Fruit fly (Drosophila melanogaster) whole organism, embryonic: ENCODE data around the gene CG31680.

Source experiments
- Ada2b ChIP-seq: fragments of 200-800 bp; sonication (Bioruptor generic); IDR thresholded peaks from 2 replicates; pipeline ENCODE4 v1.3.6; 2022; ENCODE audit warnings: missing biosample characterization, missing genetic modification characterization
- Antp ChIP-seq: fragments of 200-800 bp; sonication (Bioruptor generic); optimal IDR thresholded peaks from 3 replicates; lab custom pipeline; 2016; ENCODE audit warnings: missing biosample characterization, missing genetic modification characterization
- Atf-2 ChIP-seq: fragments of 200-800 bp; sonication (Bioruptor generic); optimal IDR thresholded peaks from 2 replicates; lab custom pipeline; 2016; ENCODE audit warnings: missing biosample characterization, missing genetic modification characterization
- Awh ChIP-seq: fragments of 200-800 bp; sonication (Bioruptor generic); IDR thresholded peaks from 2 replicates; pipeline ENCODE4, ENCODE4 v1.3.6; 2022; ENCODE audit warnings: missing biosample characterization, missing genetic modification characterization
- CG11398 ChIP-seq: fragments of 200-800 bp; sonication (Bioruptor generic); optimal IDR thresholded peaks from 2 replicates; lab custom pipeline; 2016; ENCODE audit warnings: missing biosample characterization, missing genetic modification characterization
- CG12104 ChIP-seq: fragments of 200-800 bp; sonication (Bioruptor generic); optimal IDR thresholded peaks from 3 replicates; lab custom pipeline; 2016; ENCODE audit warnings: missing biosample characterization, missing genetic modification characterization
- CG1233 ChIP-seq: fragments of 200-800 bp; sonication (Bioruptor generic); optimal IDR thresholded peaks from 4 replicates; lab custom pipeline; 2018; ENCODE audit warnings: missing biosample characterization, mild to moderate bottlenecking, missing genetic modification characterization
- CG13296 ChIP-seq: fragments of 200-800 bp; sonication (Bioruptor generic); optimal IDR thresholded peaks from 3 replicates; lab custom pipeline; 2018; ENCODE audit warnings: missing biosample characterization, mild to moderate bottlenecking, missing genetic modification characterization
- CG13894 ChIP-seq: fragments of 200-800 bp; sonication (Bioruptor generic); optimal IDR thresholded peaks from 3 replicates; lab custom pipeline; 2018; ENCODE audit warnings: missing biosample characterization, mild to moderate bottlenecking, missing genetic modification characterization, moderate library complexity
- CG17385 ChIP-seq: fragments of 200-800 bp; sonication (Bioruptor generic); optimal IDR thresholded peaks from 3 replicates; lab custom pipeline; 2018; ENCODE audit warnings: missing biosample characterization, mild to moderate bottlenecking, missing genetic modification characterization
- CG18011 ChIP-seq: fragments of 200-800 bp; sonication (Bioruptor generic); optimal IDR thresholded peaks from 2 replicates; lab custom pipeline; 2017; ENCODE audit warnings: missing biosample characterization, missing genetic modification characterization, mild to moderate bottlenecking, moderate library complexity, missing genotype
- CG1832 ChIP-seq: fragments of 200-800 bp; sonication (Bioruptor generic); optimal IDR thresholded peaks from 2 replicates; lab custom pipeline; 2017; ENCODE audit warnings: missing biosample characterization, mild to moderate bottlenecking, missing genetic modification characterization, inconsistent platforms
- CG18476 ChIP-seq: fragments of 200-800 bp; sonication (Bioruptor generic); optimal IDR thresholded peaks from 2 replicates; lab custom pipeline; 2016; ENCODE audit warnings: missing biosample characterization, mild to moderate bottlenecking, missing genetic modification characterization
- CG2202 ChIP-seq: fragments of 200-800 bp; sonication (Bioruptor generic); optimal IDR thresholded peaks from 2 replicates; lab custom pipeline; 2018; ENCODE audit warnings: missing biosample characterization, mild to moderate bottlenecking, missing genetic modification characterization
- CG30020 ChIP-seq: fragments of 200-800 bp; optimal IDR thresholded peaks from 2 replicates; lab custom pipeline; 2019; ENCODE audit warnings: missing biosample characterization, mild to moderate bottlenecking, missing genetic modification characterization, moderate library complexity
- CG32532 ChIP-seq: fragments of 200-800 bp; sonication (Bioruptor generic); IDR thresholded peaks from 2 replicates; pipeline ENCODE4 v1.3.6; 2022; ENCODE audit warnings: missing biosample characterization, missing genetic modification characterization
- CG33557 ChIP-seq: fragments of 200-800 bp; sonication (Bioruptor generic); optimal IDR thresholded peaks from 2 replicates; lab custom pipeline; 2019; ENCODE audit warnings: missing biosample characterization, mild to moderate bottlenecking, missing genetic modification characterization, moderate library complexity
- CG4328 ChIP-seq: fragments of 200-800 bp; sonication (Bioruptor generic); optimal IDR thresholded peaks from 3 replicates; lab custom pipeline; 2017; ENCODE audit warnings: missing biosample characterization, missing genetic modification reagents, missing genetic modification characterization
- CG4424 ChIP-seq: fragments of 200-800 bp; sonication (Bioruptor generic); optimal IDR thresholded peaks from 3 replicates; lab custom pipeline; 2016; ENCODE audit warnings: missing biosample characterization, missing genetic modification characterization
- CG6791 ChIP-seq: fragments of 200-800 bp; sonication (Bioruptor generic); IDR thresholded peaks from 3 replicates; pipeline ENCODE4 v1.3.6; 2022; ENCODE audit warnings: missing biosample characterization, missing genetic modification characterization; ENCODE audit not compliant: partially characterized antibody
- CG7372 ChIP-seq: fragments of 200-800 bp; sonication (Bioruptor generic); IDR thresholded peaks from 2 replicates; pipeline ENCODE4 v1.3.6; 2022; ENCODE audit warnings: missing biosample characterization, missing genetic modification characterization
- CTCF ChIP-seq: fragments of 200-800 bp; sonication (Bioruptor generic); optimal IDR thresholded peaks from 2 replicates; lab custom pipeline; 2017; ENCODE audit warnings: missing biosample characterization, mild to moderate bottlenecking, missing genetic modification characterization, moderate library complexity
- Dad ChIP-seq: fragments of 200-800 bp; sonication (Bioruptor generic); optimal IDR thresholded peaks from 3 replicates; lab custom pipeline; 2016; ENCODE audit warnings: missing biosample characterization, missing genetic modification characterization
- Dbx ChIP-seq: fragments of 200-800 bp; sonication (Bioruptor generic); IDR thresholded peaks from 3 replicates; pipeline ENCODE4 v1.3.6; 2022; ENCODE audit warnings: missing biosample characterization, missing genetic modification characterization
- GATAe ChIP-seq: fragments of 200-800 bp; sonication (Bioruptor generic); conservative IDR thresholded peaks from 2 replicates; pipeline ENCODE4 v1.3.6; 2022; ENCODE audit warnings: missing biosample characterization, missing genetic modification characterization
- Kr ChIP-seq: fragments of 200-800 bp; sonication (Bioruptor generic); optimal IDR thresholded peaks from 2 replicates; lab custom pipeline; 2017; ENCODE audit warnings: missing biosample characterization, mild to moderate bottlenecking, missing genetic modification characterization
- MBD-R2 ChIP-seq: fragments of 200-800 bp; sonication (Bioruptor generic); IDR thresholded peaks from 2 replicates; pipeline ENCODE4 v1.3.6; 2022; ENCODE audit warnings: missing biosample characterization, missing genetic modification characterization
- MESR4 ChIP-seq: fragments of 200-800 bp; sonication (Bioruptor generic); optimal IDR thresholded peaks from 2 replicates; lab custom pipeline; 2018; ENCODE audit warnings: missing biosample characterization, mild to moderate bottlenecking, missing genetic modification characterization, moderate library complexity
- Nf-YA ChIP-seq: fragments of 200-800 bp; sonication (Bioruptor generic); IDR thresholded peaks from 2 replicates; pipeline ENCODE4 v1.3.6; 2022; ENCODE audit warnings: missing biosample characterization, missing genetic modification characterization
- Sox100B ChIP-seq: fragments of 200-800 bp; sonication (Bioruptor generic); optimal IDR thresholded peaks from 3 replicates; lab custom pipeline; 2018; ENCODE audit warnings: missing biosample characterization, mild to moderate bottlenecking, missing genetic modification characterization
- Spps ChIP-seq: fragments of 200-800 bp; sonication (Bioruptor generic); optimal IDR thresholded peaks from 2 replicates; lab custom pipeline; 2018; ENCODE audit warnings: missing biosample characterization, mild to moderate bottlenecking, missing genetic modification characterization
- Usf ChIP-seq: fragments of 200-800 bp; sonication (Bioruptor generic); optimal IDR thresholded peaks from 2 replicates; lab custom pipeline; 2017; ENCODE audit warnings: missing genotype, missing biosample characterization, missing genetic modification characterization
- bab2 ChIP-seq: fragments of 200-800 bp; sonication (Bioruptor generic); optimal IDR thresholded peaks from 2 replicates; lab custom pipeline; 2016; ENCODE audit warnings: missing biosample characterization, missing genetic modification characterization
- bowl ChIP-seq: fragments of 200-800 bp; sonication (Bioruptor generic); IDR thresholded peaks from 2 replicates; pipeline ENCODE4 v1.3.6; 2022; ENCODE audit warnings: missing biosample characterization, missing genetic modification characterization
- cg ChIP-seq: fragments of 200-800 bp; sonication (Bioruptor generic); optimal IDR thresholded peaks from 3 replicates; lab custom pipeline; 2019; ENCODE audit warnings: missing biosample characterization, mild to moderate bottlenecking, missing genetic modification characterization, moderate library complexity
- crol ChIP-seq: fragments of 200-800 bp; sonication (Bioruptor generic); IDR thresholded peaks from 2 replicates; pipeline ENCODE4 v1.3.6; 2022; ENCODE audit warnings: missing biosample characterization, missing genetic modification characterization
- crp ChIP-seq, 2 experiments: fragments of 200-800 bp; sonication (Bioruptor generic); optimal IDR thresholded peaks; 2 replicates in 1 of 2; 3 replicates in 1 of 2; lab custom pipeline; 2017; ENCODE audit warnings: missing biosample characterization in 2 of 2, missing genetic modification characterization in 2 of 2, mild to moderate bottlenecking in 1 of 2, moderate library complexity in 1 of 2
- gfzf ChIP-seq: fragments of 200-800 bp; sonication (Bioruptor generic); optimal IDR thresholded peaks from 2 replicates; lab custom pipeline; 2016; ENCODE audit warnings: missing biosample characterization, mild to moderate bottlenecking, missing genetic modification characterization, moderate library complexity
- insv ChIP-seq, 2 experiments: fragments of 200-800 bp; sonication (Bioruptor generic); optimal IDR thresholded peaks; 3 replicates each; lab custom pipeline; 2016 to 2018; ENCODE audit warnings: missing biosample characterization in 2 of 2, missing genetic modification characterization in 2 of 2
- kah ChIP-seq: fragments of 200-800 bp; sonication (Bioruptor generic); optimal IDR thresholded peaks from 2 replicates; lab custom pipeline; 2018; ENCODE audit warnings: missing biosample characterization, mild to moderate bottlenecking, missing genetic modification characterization
- klu ChIP-seq: fragments of 200-800 bp; sonication (Bioruptor generic); IDR thresholded peaks from 2 replicates; pipeline ENCODE4 v1.3.6; 2022; ENCODE audit warnings: missing biosample characterization, missing genetic modification characterization
- mam ChIP-seq: fragments of 200-800 bp; sonication (Bioruptor generic); optimal IDR thresholded peaks from 3 replicates; lab custom pipeline; 2016; ENCODE audit warnings: missing biosample characterization, missing genetic modification characterization
- onecut ChIP-seq: fragments of 200-800 bp; sonication (Bioruptor generic); IDR thresholded peaks from 2 replicates; pipeline ENCODE4 v1.3.6; 2022; ENCODE audit warnings: missing biosample characterization, missing genetic modification characterization
- pho ChIP-seq: fragments of 200-800 bp; sonication (Bioruptor generic); optimal IDR thresholded peaks from 2 replicates; lab custom pipeline; 2016; ENCODE audit warnings: missing biosample characterization, missing genetic modification characterization
- sisA ChIP-seq: fragments of 200-800 bp; sonication (Bioruptor generic); IDR thresholded peaks from 2 replicates; pipeline ENCODE4 v1.3.6; 2022; ENCODE audit warnings: missing biosample characterization, missing genetic modification characterization
- sna ChIP-seq: fragments of 200-800 bp; sonication (Bioruptor generic); IDR thresholded peaks from 2 replicates; pipeline ENCODE4 v1.3.6; 2022; ENCODE audit warnings: missing biosample characterization, missing genetic modification characterization; ENCODE audit not compliant: partially characterized antibody
- tap ChIP-seq: fragments of 200-800 bp; optimal IDR thresholded peaks from 3 replicates; lab custom pipeline; 2019; ENCODE audit warnings: missing biosample characterization, mild to moderate bottlenecking, missing genetic modification characterization, moderate library complexity
- tll ChIP-seq, 2 experiments: fragments of 200-800 bp in 1 of 2; fragments of >200 bp in 1 of 2; sonication (Bioruptor generic) in 1 of 2; optimal IDR thresholded peaks; 2 replicates each; lab custom pipeline; 2017 to 2019; ENCODE audit warnings: missing biosample characterization in 2 of 2, missing genetic modification characterization in 2 of 2, mild to moderate bottlenecking in 1 of 2, moderate library complexity in 1 of 2
- ttk ChIP-seq: fragments of 200-800 bp; sonication (Bioruptor generic); IDR thresholded peaks from 2 replicates; pipeline ENCODE4 v2.1.2; 2022; ENCODE audit warnings: missing biosample characterization, missing genetic modification characterization
- usp ChIP-seq: fragments of >200 bp; optimal IDR thresholded peaks from 2 replicates; lab custom pipeline; 2017; ENCODE audit warnings: missing biosample characterization, missing genetic modification characterization
- zfh2 ChIP-seq: fragments of 200-800 bp; sonication (Bioruptor generic); optimal IDR thresholded peaks from 2 replicates; lab custom pipeline; 2016; ENCODE audit warnings: missing biosample characterization, missing genetic modification characterization

Gene CG31680

dm6 chr2L:20645394-20645869 lies 5.5 kb downstream of the CG31680 start, which contains the start of the genes phr6-4 and CG2608 (continued):
- TF ChIP-seq usp (no peak), zfh2 (peak; percentile 89), CG1832 (GFP tag; lab: Kevin White, UChicago) (no peak), Sox100B (peak; percentile 94), Ada2b (peak; percentile 81), Usf (peak; percentile 84), CG33557 (GFP tag; lab: Kevin White, UChicago) (peak; percentile 93), bowl (GFP tag; lab: Robert Waterston, UW) (peak; percentile 60; the same call in 1 of the 2 replicates), CG2202 (tag; lab: Kevin White, UChicago) (peak; percentile 85), CG13296 (GFP tag; lab: Kevin White, UChicago) (peak; percentile 92), sna (no peak), Spps (tag; lab: Kevin White, UChicago) (peak; percentile 89), Antp (peak; percentile 76), Dbx (GFP tag; lab: Robert Waterston, UW) (peak; percentile 90), kah (GFP tag; lab: Kevin White, UChicago) (peak; percentile 70), CG4328 (peak; percentile 78), Kr (GFP tag; lab: Kevin White, UChicago) (no peak), Awh (GFP tag; lab: Robert Waterston, UW) (peak; percentile 72), CG13894 (tag; lab: Kevin White, UChicago) (peak; percentile 88), cg (no peak), CG6791 (GFP tag; lab: Robert Waterston, UW) (no peak), GATAe (GFP tag; lab: Robert Waterston, UW) (peak; percentile 49), CG18476 (peak; percentile 92), crp (GFP tag; optimal IDR thresholded peaks at IDR 0.05; lab: Kevin White, UChicago) (peak; percentile 53 to 89), sisA (GFP tag; lab: Robert Waterston, UW) (peak; percentile 80), CG17385 (GFP tag; lab: Kevin White, UChicago) (peak; percentile 89), Dad (peak; percentile 77), CG32532 (GFP tag; lab: Robert Waterston, UW) (peak; percentile 90), klu (GFP tag; lab: Robert Waterston, UW) (peak; percentile 58; the same call in 1 of the 2 replicates), CG4424 (GFP tag; lab: Kevin White, UChicago) (peak; percentile 94), pho (GFP tag; lab: Kevin White, UChicago) (peak; percentile 88), CTCF (peak; percentile 51), CG18011 (GFP tag; lab: Kevin White, UChicago) (peak; percentile 82), Nf-YA (GFP tag; lab: Robert Waterston, UW) (peak; percentile 61), insv (GFP tag; optimal IDR thresholded peaks at IDR 0.05; lab: Kevin White, UChicago) (peak in 1 of 2 experiments; percentile 55), onecut (GFP tag; lab: Robert Waterston, UW) (peak; percentile 81), MESR4 (peak; percentile 22), CG30020 (tag; lab: Kevin White, UChicago) (peak; percentile 77), gfzf (peak; percentile 67), Atf-2 (GFP tag; lab: Kevin White, UChicago) (peak; percentile 92), bab2 (GFP tag; lab: Kevin White, UChicago) (peak; percentile 84), CG1233 (GFP tag; lab: Kevin White, UChicago) (peak; percentile 92), tap (tag; lab: Kevin White, UChicago) (no peak), CG12104 (GFP tag; lab: Kevin White, UChicago) (peak; percentile 91), tll (GFP tag; optimal IDR thresholded peaks at IDR 0.05; lab: Kevin White, UChicago) (no peak), MBD-R2 (peak; percentile 64), crol (GFP tag; lab: Robert Waterston, UW) (0 out of 2 replicates have a peak, but pooled peaks have one; percentile 13), CG7372 (GFP tag; lab: Robert Waterston, UW) (peak; percentile 84), ttk (GFP tag; lab: Robert Waterston, UW) (peak; percentile 81), CG11398 (GFP tag; lab: Kevin White, UChicago) (peak; percentile 54), mam (GFP tag; lab: Kevin White, UChicago) (peak; percentile 91)
